Fruit fly (Drosophila melanogaster) S2 (cell line): ENCODE data around the gene CG2691.

ENCODE experiments used
- CG8478 ChIP-seq: fragments of >200 bp; optimal IDR thresholded peaks from 2 replicates; lab custom pipeline; 2018
- CTCF ChIP-seq, 2 experiments: fragments of >200 bp; optimal IDR thresholded peaks; 2 replicates each; lab custom pipeline; 2018

- TF ChIP-seq CTCF (optimal IDR thresholded peaks at IDR 0.05; lab: Kevin White, UChicago) (no peak), CG8478 (lab: Kevin White, UChicago) (no peak)
These were observed 19.7 kb downstream of the CG2691 start for dm6 chrX:13604499-13604898.
